Fruit fly (Drosophila melanogaster): ENCODE data around the gene LManI.

LManI gene

dm6 chr2L:10442048-10442790 is 14.8 kb downstream of the LManI start, which contains the start of gene loh (continued):
- peak; percentile 64 for TF ChIP-seq CG12391 (tag; optimal IDR thresholded peaks at IDR 0.05)
- no peak for TF ChIP-seq p53 (GFP tag; optimal IDR thresholded peaks at IDR 0.05)
- no peak for TF ChIP-seq CG11085 (GFP tag; IDR thresholded peaks at IDR 0.05)
- TF ChIP-seq CG17359 (tag; optimal IDR thresholded peaks at IDR 0.05), result peak; percentile 52
- no peak for TF ChIP-seq Jarid2 (GFP tag; optimal IDR thresholded peaks at IDR 0.05)
- TF ChIP-seq Sry-β (GFP tag; optimal IDR thresholded peaks at IDR 0.05), result peak; percentile 30
- no peak for TF ChIP-seq CG12155 (GFP tag; optimal IDR thresholded peaks at IDR 0.05)
- TF ChIP-seq NK7.1 (GFP tag; optimal IDR thresholded peaks at IDR 0.05), result no peak
- TF ChIP-seq CG1602 (GFP tag; optimal IDR thresholded peaks at IDR 0.05), result peak; percentile 61
- TF ChIP-seq danr (GFP tag; IDR thresholded peaks at IDR 0.05), result peak; percentile 36; the same call in 1 of the 2 replicates
- no peak for TF ChIP-seq ham (GFP tag; IDR thresholded peaks at IDR 0.05)
- TF ChIP-seq Hmx (GFP tag; optimal IDR thresholded peaks at IDR 0.05), result peak; percentile 2
- TF ChIP-seq knrl (GFP tag; IDR thresholded peaks at IDR 0.05; ENCODE audit: partially characterized antibody), result no peak
- TF ChIP-seq odd (GFP tag; optimal IDR thresholded peaks at IDR 0.05), result peak; percentile 39
- no peak for TF ChIP-seq CG43689 (GFP tag; IDR thresholded peaks at IDR 0.05)
- peak; percentile 6 for TF ChIP-seq CG2120 (GFP tag; optimal IDR thresholded peaks at IDR 0.05)
- no peak for TF ChIP-seq Dek (tag; optimal IDR thresholded peaks at IDR 0.05)
- no peak for TF ChIP-seq HLH4C (GFP tag; IDR thresholded peaks at IDR 0.05; ENCODE audit: partially characterized antibody)
- no peak for TF ChIP-seq B-H2 (GFP tag; optimal IDR thresholded peaks at IDR 0.05)
- no peak for TF ChIP-seq pb (GFP tag; optimal IDR thresholded peaks at IDR 0.05)
- TF ChIP-seq pita (GFP tag; optimal IDR thresholded peaks at IDR 0.05), result no peak
- peak; percentile 67 for TF ChIP-seq CG10209 (GFP tag; optimal IDR thresholded peaks at IDR 0.05)
- TF ChIP-seq CG9437 (GFP tag; optimal IDR thresholded peaks at IDR 0.05), result peak; percentile 76
- TF ChIP-seq NC2β (GFP tag; optimal IDR thresholded peaks at IDR 0.05), result no peak
- peak; percentile 36 for TF ChIP-seq D19B (GFP tag; optimal IDR thresholded peaks at IDR 0.05)
- TF ChIP-seq gfzf (GFP tag; optimal IDR thresholded peaks at IDR 0.05), result no peak
- TF ChIP-seq Nf-YC (tag; optimal IDR thresholded peaks at IDR 0.05), result peak; percentile 52
- peak; percentile 49; the same call in 1 of the 3 replicates for TF ChIP-seq CG11695 (GFP tag; IDR thresholded peaks at IDR 0.05)
- peak; percentile 63 for TF ChIP-seq CG12659 (GFP tag; optimal IDR thresholded peaks at IDR 0.05)
- peak; percentile 63 for TF ChIP-seq Ssrp (tag; optimal IDR thresholded peaks at IDR 0.05)
- peak; percentile 3 for TF ChIP-seq cg (GFP tag; optimal IDR thresholded peaks at IDR 0.05)
- peak; percentile 18 for TF ChIP-seq CG1603 (tag; optimal IDR thresholded peaks at IDR 0.05)
- TF ChIP-seq CG2875 (GFP tag; optimal IDR thresholded peaks at IDR 0.05), result no peak
- no peak for TF ChIP-seq CG8290 (GFP tag; optimal IDR thresholded peaks at IDR 0.05)
- no peak for TF ChIP-seq CG8290 (tag; optimal IDR thresholded peaks at IDR 0.05)
- no peak for TF ChIP-seq CHES-1-like (GFP tag; optimal IDR thresholded peaks at IDR 0.05)
- TF ChIP-seq Atf-2 (GFP tag; optimal IDR thresholded peaks at IDR 0.05), result no peak
- peak; percentile 21 for TF ChIP-seq cato (GFP tag; optimal IDR thresholded peaks at IDR 0.05; ENCODE audit: borderline replicate concordance)
- TF ChIP-seq CG42726 (GFP tag; IDR thresholded peaks at IDR 0.05; ENCODE audit: partially characterized antibody), result no peak
- TF ChIP-seq gem (tag; optimal IDR thresholded peaks at IDR 0.05), result peak; percentile 79
- TF ChIP-seq Meics (GFP tag; optimal IDR thresholded peaks at IDR 0.05), result no peak
- no peak for TF ChIP-seq CG11247 (GFP tag; IDR thresholded peaks at IDR 0.05)
- TF ChIP-seq D (optimal IDR thresholded peaks at IDR 0.05), result no peak
- TF ChIP-seq D (GFP tag; optimal IDR thresholded peaks at IDR 0.05), result peak; percentile 74
- peak; percentile 42 for TF ChIP-seq ATbp (GFP tag; optimal IDR thresholded peaks at IDR 0.05)
- TF ChIP-seq Scr (GFP tag; IDR thresholded peaks at IDR 0.05; ENCODE audit: partially characterized antibody), result no peak
- TF ChIP-seq Camta (GFP tag; optimal IDR thresholded peaks at IDR 0.05), result no peak
- TF ChIP-seq CG10959 (GFP tag; IDR thresholded peaks at IDR 0.05), result no peak
- TF ChIP-seq bcd (GFP tag; optimal IDR thresholded peaks at IDR 0.05), result peak; percentile 55

All from whole organism, embryonic.